Worm (Caenorhabditis elegans): ENCODE results near the gene rad-23.

Gene rad-23

DNA sequence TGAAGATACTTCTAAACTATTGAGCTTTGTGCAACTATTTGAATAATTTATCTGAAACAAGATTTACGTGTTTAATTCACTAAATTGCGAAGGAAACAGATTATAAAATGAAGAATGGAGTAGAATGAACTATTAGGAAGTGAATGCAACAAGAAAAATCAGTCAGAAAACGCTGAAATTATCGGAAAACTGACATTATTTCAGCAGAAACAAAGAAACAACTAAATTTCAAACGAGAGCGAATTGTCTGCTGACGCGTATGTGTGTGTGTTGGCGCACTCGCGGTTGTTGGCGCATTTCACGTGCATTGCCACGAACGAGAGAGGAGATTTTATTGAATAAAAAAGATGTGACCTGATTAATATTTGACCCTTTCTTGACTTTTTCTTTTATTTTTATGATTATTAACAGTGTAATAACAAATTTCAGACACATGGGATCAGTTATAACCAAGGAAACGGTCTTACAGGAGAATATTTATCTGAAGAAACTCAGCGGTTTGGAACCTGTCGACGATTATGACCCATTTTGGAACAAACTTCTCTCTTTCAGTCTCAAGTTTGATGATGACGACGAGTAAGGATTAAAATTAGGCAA is 23.4 kb upstream of the rad-23 start, which contains the start of the genes trr-1 and C47D12.2:
Gene trr-1 (minus strand): TSS at position 51 of the 597 bp plus-strand sequence.
Gene C47D12.2 (plus strand): TSS at position 430 of the 597 bp plus-strand sequence.
- TF ChIP-seq W03F9.2 (tag; optimal IDR thresholded peaks at IDR 0.05) (no peak), him-1 (tag; optimal IDR thresholded peaks at IDR 0.05) (no peak), dao-5 (tag; optimal IDR thresholded peaks at IDR 0.05) (no peak)

DNA sequence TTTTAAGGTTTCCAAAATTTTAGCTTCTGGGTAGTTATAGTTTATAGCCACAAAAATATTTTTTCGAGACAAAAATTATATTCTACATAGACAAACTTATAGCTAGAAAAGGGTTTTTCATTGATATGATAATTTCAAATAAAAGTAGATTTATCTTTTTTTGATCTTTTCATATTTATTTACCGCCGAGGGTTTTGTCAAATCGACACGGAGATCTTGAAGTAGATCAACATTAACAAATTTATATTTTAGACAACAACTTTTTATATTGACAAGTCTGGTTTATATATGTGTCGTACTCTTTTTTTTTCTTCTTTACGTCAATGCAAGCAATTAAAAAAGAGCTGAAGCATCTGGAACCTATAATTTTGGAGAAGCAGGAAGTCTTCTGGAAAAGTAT is 6.3 kb upstream of the rad-23 start:
- no peak for TF ChIP-seq him-1 (tag; optimal IDR thresholded peaks at IDR 0.05)
- TF ChIP-seq W03F9.2 (tag; optimal IDR thresholded peaks at IDR 0.05): no peak
- no peak for TF ChIP-seq dao-5 (tag; optimal IDR thresholded peaks at IDR 0.05)

DNA sequence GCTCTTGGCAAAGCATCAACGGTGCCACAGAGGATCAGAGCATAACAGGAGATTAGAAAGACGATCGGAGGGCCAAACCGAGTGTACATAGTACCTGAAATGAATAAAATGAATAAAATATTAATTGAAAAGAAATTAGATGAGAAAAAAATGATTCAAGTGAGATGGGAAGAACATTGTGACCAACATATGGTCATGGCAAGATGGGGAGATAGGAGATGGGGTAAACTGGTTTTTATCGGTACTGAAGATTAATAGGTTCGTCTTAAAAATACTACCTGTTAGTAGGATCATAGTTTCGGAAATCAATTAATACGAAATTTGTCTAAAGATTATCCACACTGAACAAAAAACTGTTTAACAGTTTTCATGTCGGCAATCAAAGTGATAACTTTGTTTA is 4.5 kb upstream of the rad-23 start, which contains the start of gene nep-1:
Gene nep-1 (minus strand): TSS at position 101 of the 400 bp plus-strand sequence.
- TF ChIP-seq W03F9.2 (tag; optimal IDR thresholded peaks at IDR 0.05) (no peak), dao-5 (tag; optimal IDR thresholded peaks at IDR 0.05) (no peak), him-1 (tag; optimal IDR thresholded peaks at IDR 0.05) (no peak)

DNA sequence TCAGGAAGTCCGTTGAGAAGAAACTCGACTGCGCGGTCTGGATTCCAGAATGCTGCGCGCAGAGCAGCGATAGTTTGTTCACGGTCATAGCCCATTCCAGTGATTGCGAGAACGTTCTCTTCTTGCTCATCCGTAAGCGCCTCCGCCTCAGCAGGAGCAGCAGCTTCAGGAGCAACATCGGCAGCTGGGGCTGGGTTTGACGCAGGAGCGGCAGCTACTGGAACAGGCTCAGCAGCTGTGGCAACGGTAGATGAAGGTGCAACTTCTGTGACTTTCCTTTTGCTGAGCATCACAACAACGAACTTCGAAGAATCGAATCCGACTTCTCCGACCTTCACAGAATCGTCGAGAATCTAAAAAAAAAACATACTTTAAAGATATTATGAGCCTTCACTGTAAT is 404 bp downstream of the rad-23 start:
- TF ChIP-seq dao-5 (tag; optimal IDR thresholded peaks at IDR 0.05) (no peak), W03F9.2 (tag; optimal IDR thresholded peaks at IDR 0.05) (no peak), him-1 (tag; optimal IDR thresholded peaks at IDR 0.05) (no peak)

DNA sequence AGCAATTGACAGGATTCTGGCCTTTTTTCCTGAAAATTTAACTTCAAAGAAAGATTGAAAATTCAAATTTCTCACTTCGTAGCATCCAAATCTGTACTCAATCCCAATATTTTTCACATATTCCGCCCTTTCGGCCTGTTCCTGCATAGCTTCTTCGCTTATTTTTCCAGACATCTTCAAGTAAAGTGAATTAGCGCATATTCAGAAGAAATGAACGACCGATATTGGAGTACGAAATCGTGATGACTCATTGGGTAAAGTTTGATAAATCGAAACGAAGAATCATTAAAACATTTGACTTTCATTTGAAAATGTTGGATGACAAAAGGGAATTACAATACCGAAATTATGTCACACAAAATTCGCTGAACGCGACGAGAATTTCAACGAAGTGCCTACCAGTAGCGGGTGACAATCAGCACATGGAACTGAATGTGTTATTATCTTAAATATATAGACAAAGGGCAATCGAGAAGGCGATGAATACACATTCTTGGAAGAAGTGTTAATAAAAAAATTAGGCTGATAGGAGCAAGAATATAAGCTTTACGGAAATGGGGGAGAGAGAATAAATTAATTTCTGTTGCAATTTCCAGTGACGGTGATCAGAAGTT is 1.4 kb downstream of the rad-23 start, which contains the start of gene coa-7:
Gene coa-7 (minus strand): TSS at position 174 of the 614 bp plus-strand sequence.
- no peak for TF ChIP-seq dao-5 (tag; optimal IDR thresholded peaks at IDR 0.05)
- no peak for TF ChIP-seq W03F9.2 (tag; optimal IDR thresholded peaks at IDR 0.05)
- TF ChIP-seq him-1 (tag; optimal IDR thresholded peaks at IDR 0.05): no peak

DNA sequence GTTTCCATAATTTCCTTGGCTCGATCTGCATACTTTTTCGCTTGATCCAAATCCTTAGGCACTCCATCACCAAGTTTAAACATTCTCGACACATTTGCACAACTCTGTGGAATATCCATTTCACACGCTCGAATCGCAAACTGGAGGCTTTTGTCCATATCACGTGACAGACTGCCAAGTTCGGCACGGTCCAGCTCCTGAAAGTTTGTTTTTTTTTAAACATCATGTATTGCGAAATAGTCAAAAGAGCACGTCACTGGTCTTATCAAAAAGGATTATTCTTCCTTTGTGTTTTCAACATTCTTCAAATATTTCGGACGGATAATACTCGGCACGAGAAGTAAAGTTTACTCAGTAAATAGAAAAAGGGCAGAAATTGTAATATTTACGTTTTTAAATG is 3.3 kb downstream of the rad-23 start:
- TF ChIP-seq W03F9.2 (tag; optimal IDR thresholded peaks at IDR 0.05) (no peak), him-1 (tag; optimal IDR thresholded peaks at IDR 0.05) (no peak), dao-5 (tag; optimal IDR thresholded peaks at IDR 0.05) (no peak)

DNA sequence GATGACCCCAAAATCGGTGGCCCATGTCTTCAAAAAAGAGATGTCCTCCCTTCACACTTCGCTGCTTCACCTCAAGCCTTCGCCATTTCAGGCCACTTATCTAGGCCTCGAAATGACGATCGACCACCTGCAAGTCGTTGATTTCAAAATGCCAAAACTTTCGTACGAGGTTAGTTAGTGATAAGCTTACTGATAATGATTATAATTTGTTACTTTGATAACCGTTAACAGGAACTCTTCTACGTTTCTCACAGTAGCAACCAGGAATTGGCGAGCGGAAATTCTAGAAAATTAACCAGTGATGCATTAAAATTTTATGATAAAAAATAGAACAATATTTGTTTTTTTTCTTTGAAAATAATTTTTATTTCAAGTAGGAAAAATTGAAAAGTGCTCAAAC is 5.7 kb downstream of the rad-23 start:
- TF ChIP-seq dao-5 (tag; optimal IDR thresholded peaks at IDR 0.05): no peak
- no peak for TF ChIP-seq him-1 (tag; optimal IDR thresholded peaks at IDR 0.05)
- no peak for TF ChIP-seq W03F9.2 (tag; optimal IDR thresholded peaks at IDR 0.05)

DNA sequence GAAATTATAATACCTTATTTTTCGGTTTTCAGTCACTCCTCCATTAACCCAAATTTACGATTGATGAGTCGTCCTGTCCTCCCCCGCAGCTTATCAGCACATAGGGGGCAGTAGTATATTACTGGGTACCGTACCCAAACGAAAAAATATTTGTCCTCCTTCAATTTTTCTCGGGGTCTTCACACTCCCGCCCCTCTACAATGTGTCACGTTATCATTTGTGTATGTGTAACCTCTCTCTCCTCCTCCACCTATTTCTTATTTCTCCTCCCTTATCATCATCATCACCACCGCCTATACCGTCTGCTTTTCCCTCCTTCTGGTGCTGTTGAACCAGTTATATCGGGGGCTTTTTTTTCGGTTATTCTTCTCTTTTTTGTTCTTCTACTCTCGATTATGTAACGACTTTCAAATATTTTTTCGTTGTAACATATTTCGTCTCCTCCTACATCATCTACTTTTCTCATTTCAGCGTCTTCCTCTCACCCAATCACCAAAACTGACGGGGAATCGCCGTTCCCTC is 6.2 kb downstream of the rad-23 start, which contains the start of gene ghi-1:
Gene ghi-1 (plus strand): TSS at position 472 of the 522 bp plus-strand sequence.
- TF ChIP-seq W03F9.2 (tag; optimal IDR thresholded peaks at IDR 0.05) (no peak), dao-5 (tag; optimal IDR thresholded peaks at IDR 0.05) (no peak), him-1 (tag; optimal IDR thresholded peaks at IDR 0.05) (no peak)

DNA sequence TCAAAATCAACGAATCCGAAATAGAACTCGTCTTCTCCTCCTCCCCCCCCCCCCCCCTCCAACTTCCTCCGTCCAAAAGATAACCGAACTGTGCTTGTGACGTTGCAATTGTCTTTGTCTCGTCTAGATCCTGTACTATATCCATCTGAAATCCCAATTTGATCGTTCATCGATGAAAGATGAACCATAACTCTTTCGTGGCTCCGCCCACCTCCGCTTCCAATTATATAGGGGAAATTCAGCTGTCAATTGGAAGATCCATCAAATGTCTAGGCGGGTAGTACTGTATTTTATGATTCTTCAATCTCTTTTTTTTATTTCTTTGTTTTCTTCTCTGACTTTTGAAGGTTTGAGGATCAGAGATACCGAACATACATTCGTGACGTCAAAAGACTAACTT is 7.1 kb downstream of the rad-23 start:
- TF ChIP-seq dao-5 (tag; optimal IDR thresholded peaks at IDR 0.05): no peak
- TF ChIP-seq W03F9.2 (tag; optimal IDR thresholded peaks at IDR 0.05): no peak
- TF ChIP-seq him-1 (tag; optimal IDR thresholded peaks at IDR 0.05): no peak

DNA sequence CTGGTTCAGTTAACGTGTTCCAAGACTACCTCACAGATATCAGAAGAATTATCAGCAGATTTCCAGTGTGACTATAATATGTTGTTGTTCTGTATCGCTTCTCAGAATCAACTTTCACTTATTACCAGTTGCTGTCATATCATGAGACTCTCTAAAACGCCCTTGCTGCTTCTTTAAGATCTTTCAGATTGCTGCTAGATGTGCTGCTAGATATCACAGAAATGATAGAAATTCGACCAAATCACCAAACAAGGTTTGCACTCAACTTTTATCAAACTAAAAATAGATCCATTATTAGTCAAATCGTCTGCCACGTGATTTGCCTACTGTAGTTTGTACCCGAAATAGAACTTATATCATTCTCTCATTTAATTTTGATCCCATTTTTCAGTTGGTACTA is 8.0 kb downstream of the rad-23 start:
- TF ChIP-seq W03F9.2 (tag; optimal IDR thresholded peaks at IDR 0.05): no peak
- no peak for TF ChIP-seq him-1 (tag; optimal IDR thresholded peaks at IDR 0.05)
- TF ChIP-seq dao-5 (tag; optimal IDR thresholded peaks at IDR 0.05): no peak

DNA sequence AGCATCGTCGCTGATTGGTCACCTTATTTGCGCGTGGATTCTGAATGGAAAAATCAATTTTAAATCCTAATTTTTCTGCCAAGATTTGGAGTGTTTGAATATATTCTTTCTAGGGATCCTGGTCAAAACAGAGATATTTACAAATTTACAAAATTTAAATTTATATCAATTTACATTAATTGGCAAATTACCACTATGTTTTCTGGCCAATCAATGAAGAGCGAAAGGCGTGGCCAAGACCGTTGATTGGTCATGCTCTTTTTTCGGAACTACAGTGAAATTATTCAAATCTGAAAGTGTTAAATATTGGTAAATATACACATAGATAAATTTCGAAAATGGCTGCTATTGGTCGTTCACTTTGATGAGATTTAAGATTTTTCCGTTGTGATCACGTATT is 9.8 kb downstream of the rad-23 start:
- TF ChIP-seq W03F9.2 (tag; optimal IDR thresholded peaks at IDR 0.05): no peak
- TF ChIP-seq dao-5 (tag; optimal IDR thresholded peaks at IDR 0.05): no peak
- TF ChIP-seq him-1 (tag; optimal IDR thresholded peaks at IDR 0.05): no peak

DNA sequence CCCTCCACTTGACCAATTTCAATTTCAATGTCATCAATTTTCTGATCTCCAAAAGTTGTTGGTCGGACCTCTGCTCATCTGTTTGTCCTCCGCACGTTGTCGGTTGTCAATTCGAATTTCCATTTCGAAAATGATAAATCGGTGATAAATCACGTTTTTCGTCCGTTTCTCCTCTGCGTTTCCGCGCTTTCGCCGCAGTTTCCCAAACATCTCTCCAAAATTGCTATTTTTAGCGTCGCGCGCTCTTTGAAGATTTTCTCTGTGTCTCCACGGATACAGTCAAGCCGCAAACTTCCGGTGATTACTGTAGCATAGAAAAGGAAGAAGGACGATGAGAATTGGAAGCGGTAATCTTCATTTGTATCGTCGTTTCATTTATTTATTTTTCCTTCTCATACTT is 10.5 kb downstream of the rad-23 start:
- TF ChIP-seq dao-5 (tag; optimal IDR thresholded peaks at IDR 0.05) (no peak), him-1 (tag; optimal IDR thresholded peaks at IDR 0.05) (no peak), W03F9.2 (tag; optimal IDR thresholded peaks at IDR 0.05) (no peak)

DNA sequence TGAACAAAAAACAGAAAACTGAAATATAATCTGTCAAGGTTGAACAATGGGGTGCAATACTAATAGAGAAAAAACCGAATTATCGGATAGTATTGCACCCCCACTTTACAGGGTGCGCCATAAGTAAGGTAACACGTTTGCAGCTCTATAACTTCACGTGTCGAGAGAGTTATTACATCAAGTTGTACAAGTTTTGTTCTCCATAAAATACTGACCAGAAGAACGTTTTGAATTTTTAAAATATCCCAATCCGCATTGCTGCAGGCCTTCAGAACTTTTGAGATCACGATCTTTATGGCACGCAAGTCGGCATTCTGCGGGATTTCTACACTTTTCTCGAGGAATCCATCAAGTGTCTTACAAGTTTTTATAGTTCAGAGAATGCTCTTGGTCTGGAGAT is 14.7 kb downstream of the rad-23 start:
- TF ChIP-seq dao-5 (tag; optimal IDR thresholded peaks at IDR 0.05) (no peak), him-1 (tag; optimal IDR thresholded peaks at IDR 0.05) (no peak), W03F9.2 (tag; optimal IDR thresholded peaks at IDR 0.05) (no peak)

DNA sequence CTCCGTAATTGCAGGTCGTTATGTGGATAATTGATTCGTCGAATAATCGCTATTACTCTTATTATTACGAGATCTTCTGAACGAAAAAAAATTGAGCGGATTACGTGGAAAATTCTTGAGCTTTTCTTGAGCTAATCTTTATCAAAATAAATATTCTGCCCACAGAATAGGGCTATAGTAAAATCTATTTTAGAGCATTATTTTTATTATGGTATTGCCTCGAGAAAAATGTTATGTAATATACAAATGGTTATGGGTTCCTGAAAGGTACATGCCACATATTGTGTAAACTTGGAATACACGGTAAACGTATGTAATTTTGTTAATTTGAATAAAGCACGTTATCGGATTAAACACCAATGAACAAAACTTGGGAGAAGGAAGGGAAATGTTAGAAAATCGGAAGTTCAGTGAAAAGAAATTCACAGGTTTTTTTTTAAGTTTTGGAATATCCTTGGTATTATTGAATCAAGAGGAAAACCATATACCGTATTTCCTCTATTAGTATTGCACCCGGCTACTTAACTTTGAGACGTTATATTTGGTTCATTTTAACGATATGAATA is 15.3 kb downstream of the rad-23 start:
- TF ChIP-seq W03F9.2 (tag; optimal IDR thresholded peaks at IDR 0.05) (no peak), dao-5 (tag; optimal IDR thresholded peaks at IDR 0.05) (no peak), him-1 (tag; optimal IDR thresholded peaks at IDR 0.05) (no peak)

All from whole organism, L4/young adult.